Worm (Caenorhabditis elegans) whole organism, L1 larva: ENCODE results near the gene tmd-2.

ENCODE experiments used
- ceh-82 ChIP-seq, 3 experiments: fragments of 150-350 bp in 1 of 3; sonication (generic microtip) in 2 of 3; optimal IDR thresholded peaks; 2 replicates each; lab custom pipeline; 2014 to 2017; ENCODE audit warnings: missing biosample characterization in 3 of 3, missing genetic modification characterization in 3 of 3
- isw-1 ChIP-seq: fragments of 200-800 bp; sonication (Bioruptor generic); IDR thresholded peaks from 2 replicates; pipeline ENCODE4 v1.3.6; 2022; ENCODE audit warnings: missing genetic modification characterization, missing compliant biosample characterization
- mdl-1 ChIP-seq, 2 experiments: fragments of 150-350 bp; optimal IDR thresholded peaks; 2 replicates each; lab custom pipeline; 2014 to 2017; ENCODE audit warnings: missing biosample characterization in 2 of 2, missing genetic modification characterization in 2 of 2, inconsistent platforms in 1 of 2
- nhr-11 ChIP-seq: fragments of 150-350 bp; optimal IDR thresholded peaks from 2 replicates; lab custom pipeline; 2014; ENCODE audit warnings: missing biosample characterization, missing genetic modification characterization
- nhr-76 ChIP-seq: sonication (generic microtip); optimal IDR thresholded peaks from 2 replicates; lab custom pipeline; 2017; ENCODE audit warnings: missing biosample characterization, missing genetic modification characterization
- pqm-1 ChIP-seq: sonication (generic microtip); optimal IDR thresholded peaks from 3 replicates; lab custom pipeline; 2017; ENCODE audit warnings: missing biosample characterization, missing genetic modification characterization
- sox-4 ChIP-seq: sonication (generic microtip); optimal IDR thresholded peaks from 2 replicates; lab custom pipeline; 2016; ENCODE audit warnings: missing genetic modification characterization, missing compliant biosample characterization
- tlp-1 ChIP-seq: fragments of 150-350 bp; optimal IDR thresholded peaks from 2 replicates; lab custom pipeline; 2014; ENCODE audit warnings: missing biosample characterization, missing genetic modification characterization
- unc-62 ChIP-seq: fragments of 150-350 bp; optimal IDR thresholded peaks from 2 replicates; lab custom pipeline; 2014; ENCODE audit warnings: missing biosample characterization, missing genetic modification reagents, missing genetic modification characterization
- unc-86 ChIP-seq: sonication (generic microtip); optimal IDR thresholded peaks from 2 replicates; lab custom pipeline; 2016; ENCODE audit warnings: missing genetic modification characterization, missing compliant biosample characterization
- zag-1 ChIP-seq: fragments of 150-350 bp; optimal IDR thresholded peaks from 2 replicates; lab custom pipeline; 2014; ENCODE audit warnings: missing biosample characterization, missing genetic modification characterization
- ztf-4 ChIP-seq: fragments of 150-350 bp; optimal IDR thresholded peaks from 2 replicates; lab custom pipeline; 2014; ENCODE audit warnings: missing biosample characterization, missing genetic modification characterization

ce11 chrV:8345436-8345835 lies 11.0 kb downstream of the tmd-2 start, which contains the start of gene C08D8.1:
- no peak for TF ChIP-seq ztf-4
- TF ChIP-seq isw-1 (GFP tag; lab: Robert Waterston, UW), result no peak
- no peak for TF ChIP-seq sox-4 (tag; lab: Kevin White, UChicago)
- no peak for TF ChIP-seq nhr-11
- TF ChIP-seq unc-62 (GFP tag; lab: Kevin White, UChicago), result no peak
- no peak for TF ChIP-seq mdl-1 (tag; optimal IDR thresholded peaks at IDR 0.05; lab: Kevin White, UChicago)
- no peak for TF ChIP-seq unc-86 (tag; lab: Kevin White, UChicago)
- no peak for TF ChIP-seq nhr-76 (tag; lab: Kevin White, UChicago)
- TF ChIP-seq ceh-82 (tag; optimal IDR thresholded peaks at IDR 0.05; lab: Kevin White, UChicago), result no peak
- TF ChIP-seq pqm-1, result no peak
- TF ChIP-seq tlp-1 (tag; lab: Kevin White, UChicago), result no peak
- no peak for TF ChIP-seq zag-1 (tag; lab: Kevin White, UChicago)
